Fruit fly (Drosophila melanogaster) whole organism, embryonic: Measurements from ENCODE around the gene GstD7.

Experiments
- Abd-B ChIP-seq: fragments of 200-800 bp; sonication (Bioruptor generic); optimal IDR thresholded peaks from 2 replicates; lab custom pipeline; 2018; ENCODE audit warnings: missing biosample characterization, mild to moderate bottlenecking, missing genetic modification characterization, moderate library complexity
- CG10274 ChIP-seq: fragments of 200-800 bp; sonication (Bioruptor generic); optimal IDR thresholded peaks from 3 replicates; lab custom pipeline; 2017; ENCODE audit warnings: missing biosample characterization, mild to moderate bottlenecking, missing genetic modification characterization
- CG10321 ChIP-seq: fragments of 200-800 bp; sonication (Bioruptor generic); IDR thresholded peaks from 2 replicates; pipeline ENCODE4 v1.3.6; 2022; ENCODE audit warnings: missing biosample characterization, missing genetic modification characterization
- CG10366 ChIP-seq: fragments of 200-800 bp; sonication (Bioruptor generic); IDR thresholded peaks from 2 replicates; pipeline ENCODE4 v1.3.6; 2022; ENCODE audit warnings: missing biosample characterization, missing genetic modification characterization
- CG11085 ChIP-seq: fragments of 200-800 bp; sonication (Bioruptor generic); IDR thresholded peaks from 2 replicates; pipeline ENCODE4 v1.3.6; 2022; ENCODE audit warnings: missing biosample characterization, missing genetic modification characterization
- CG11093 ChIP-seq: fragments of 200-800 bp; sonication (Bioruptor generic); IDR thresholded peaks from 3 replicates; pipeline ENCODE4 v1.3.6; 2022; ENCODE audit warnings: missing biosample characterization, missing genetic modification characterization
- CG11398 ChIP-seq: fragments of 200-800 bp; sonication (Bioruptor generic); optimal IDR thresholded peaks from 2 replicates; lab custom pipeline; 2016; ENCODE audit warnings: missing biosample characterization, missing genetic modification characterization
- CG11560 ChIP-seq: fragments of 200-800 bp; sonication (Bioruptor generic); IDR thresholded peaks from 3 replicates; pipeline ENCODE4 v1.3.6; 2022; ENCODE audit warnings: missing biosample characterization, missing genetic modification characterization
- CG15073 ChIP-seq: fragments of 200-800 bp; sonication (Bioruptor generic); optimal IDR thresholded peaks from 2 replicates; lab custom pipeline; 2016; ENCODE audit warnings: missing biosample characterization, missing genetic modification characterization
- CG1529 ChIP-seq: fragments of 200-800 bp; sonication (Bioruptor generic); optimal IDR thresholded peaks from 3 replicates; lab custom pipeline; 2018; ENCODE audit warnings: missing biosample characterization, missing genetic modification characterization
- CG15601 ChIP-seq: fragments of 200-800 bp; sonication (Bioruptor generic); optimal IDR thresholded peaks from 3 replicates; lab custom pipeline; 2019; ENCODE audit warnings: missing biosample characterization, mild to moderate bottlenecking, missing genetic modification characterization, moderate library complexity
- CG16863 ChIP-seq: fragments of 200-800 bp; sonication (Bioruptor generic); optimal IDR thresholded peaks from 3 replicates; lab custom pipeline; 2016; ENCODE audit warnings: missing biosample characterization, missing genetic modification characterization
- CG17385 ChIP-seq: fragments of 200-800 bp; sonication (Bioruptor generic); optimal IDR thresholded peaks from 3 replicates; lab custom pipeline; 2018; ENCODE audit warnings: missing biosample characterization, mild to moderate bottlenecking, missing genetic modification characterization
- CG18262 ChIP-seq: fragments of 200-800 bp; optimal IDR thresholded peaks from 3 replicates; lab custom pipeline; 2019; ENCODE audit warnings: missing biosample characterization, mild to moderate bottlenecking, missing genetic modification characterization, moderate library complexity
- CG2116 ChIP-seq: fragments of 200-800 bp; sonication (Bioruptor generic); optimal IDR thresholded peaks from 3 replicates; lab custom pipeline; 2018; ENCODE audit warnings: missing biosample characterization, mild to moderate bottlenecking, missing genetic modification characterization
- CG2889 ChIP-seq: fragments of 200-800 bp; sonication (Bioruptor generic); IDR thresholded peaks from 3 replicates; pipeline ENCODE4 v1.3.6; 2022; ENCODE audit warnings: missing biosample characterization, missing genetic modification characterization
- CG4707 ChIP-seq: fragments of 200-800 bp; sonication (Bioruptor generic); optimal IDR thresholded peaks from 2 replicates; lab custom pipeline; 2018; ENCODE audit warnings: missing biosample characterization, mild to moderate bottlenecking, missing genetic modification characterization, moderate library complexity
- CG5180 ChIP-seq: fragments of 200-800 bp; sonication (Bioruptor generic); optimal IDR thresholded peaks from 3 replicates; lab custom pipeline; 2017; ENCODE audit warnings: missing biosample characterization, missing genetic modification characterization, mild to moderate bottlenecking, moderate library complexity, missing genetic modification reagents
- CG6689 ChIP-seq: fragments of 200-800 bp; sonication (Bioruptor generic); IDR thresholded peaks from 2 replicates; pipeline ENCODE4 v1.3.6; 2022; ENCODE audit warnings: missing biosample characterization, missing genetic modification characterization
- CG8089 ChIP-seq: fragments of 200-800 bp; sonication (Bioruptor generic); optimal IDR thresholded peaks from 3 replicates; lab custom pipeline; 2016; ENCODE audit warnings: missing biosample characterization, missing genetic modification characterization
- CG8765 ChIP-seq: fragments of 200-800 bp; sonication (Bioruptor generic); IDR thresholded peaks from 2 replicates; pipeline ENCODE4 v1.3.6; 2022; ENCODE audit warnings: missing biosample characterization, missing genetic modification characterization
- CG9817 ChIP-seq: fragments of 200-800 bp; sonication (Bioruptor generic); optimal IDR thresholded peaks from 2 replicates; lab custom pipeline; 2018; ENCODE audit warnings: missing biosample characterization, mild to moderate bottlenecking, missing genetic modification characterization, moderate library complexity
- Eip74EF ChIP-seq, 2 experiments: fragments of 200-800 bp in 1 of 2; fragments of >200 bp in 1 of 2; sonication (Bioruptor generic) in 1 of 2; optimal IDR thresholded peaks; 2 replicates each; lab custom pipeline; 2017 to 2019; ENCODE audit warnings: missing biosample characterization in 2 of 2, missing genetic modification characterization in 2 of 2, mild to moderate bottlenecking in 1 of 2, moderate library complexity in 1 of 2
- Ets97D ChIP-seq: fragments of 200-800 bp; sonication (Bioruptor generic); optimal IDR thresholded peaks from 3 replicates; lab custom pipeline; 2016; ENCODE audit warnings: missing biosample characterization, missing genetic modification characterization
- HmgD ChIP-seq: fragments of 200-800 bp; sonication (Bioruptor generic); optimal IDR thresholded peaks from 3 replicates; lab custom pipeline; 2016; ENCODE audit warnings: missing biosample characterization, missing genetic modification characterization
- HmgZ ChIP-seq: fragments of 200-800 bp; sonication (Bioruptor generic); optimal IDR thresholded peaks from 2 replicates; lab custom pipeline; 2018; ENCODE audit warnings: missing biosample characterization, mild to moderate bottlenecking, missing genetic modification characterization
- Jarid2 ChIP-seq: fragments of 200-800 bp; sonication (Bioruptor generic); optimal IDR thresholded peaks from 3 replicates; lab custom pipeline; 2017; ENCODE audit warnings: mild to moderate bottlenecking, missing biosample characterization, missing genetic modification reagents, missing genetic modification characterization
- Med ChIP-seq: fragments of 200-800 bp; sonication (Bioruptor generic); peaks from one replicate; lab custom pipeline; 2016; ENCODE audit warnings: missing biosample characterization, missing genetic modification characterization, mild to moderate bottlenecking, inconsistent platforms, moderate library complexity
- Meics ChIP-seq: fragments of 200-800 bp; sonication (Bioruptor generic); optimal IDR thresholded peaks from 2 replicates; lab custom pipeline; 2017; ENCODE audit warnings: missing biosample characterization, mild to moderate bottlenecking, missing genetic modification characterization
- Rfx ChIP-seq: fragments of 200-800 bp; sonication (Bioruptor generic); IDR thresholded peaks from 2 replicates; pipeline ENCODE4 v1.3.6; 2022; ENCODE audit warnings: missing biosample characterization, missing genetic modification characterization
- Sry-δ ChIP-seq: fragments of 200-800 bp; sonication (Bioruptor generic); optimal IDR thresholded peaks from 2 replicates; lab custom pipeline; 2016; ENCODE audit warnings: missing biosample characterization, missing genetic modification characterization
- amos ChIP-seq: fragments of 200-800 bp; sonication (Bioruptor generic); IDR thresholded peaks from 2 replicates; pipeline ENCODE4 v1.3.6; 2022; ENCODE audit warnings: missing biosample characterization, missing genetic modification characterization; ENCODE audit not compliant: partially characterized antibody
- ap ChIP-seq: fragments of 200-800 bp; sonication (Bioruptor generic); IDR thresholded peaks from 2 replicates; pipeline ENCODE4 v1.3.6; 2022; ENCODE audit warnings: missing biosample characterization, missing genetic modification characterization
- cato ChIP-seq: fragments of 200-800 bp; sonication (Bioruptor generic); optimal IDR thresholded peaks from 2 replicates; lab custom pipeline; 2016; ENCODE audit warnings: missing biosample characterization, missing genetic modification characterization, borderline replicate concordance
- dmrt99B ChIP-seq: fragments of 200-800 bp; sonication (Bioruptor generic); optimal IDR thresholded peaks from 2 replicates; lab custom pipeline; 2018; ENCODE audit warnings: missing biosample characterization, mild to moderate bottlenecking, missing genetic modification characterization, moderate library complexity
- emc ChIP-seq: fragments of 200-800 bp; sonication (Bioruptor generic); optimal IDR thresholded peaks from 2 replicates; lab custom pipeline; 2016; ENCODE audit warnings: missing biosample characterization, missing genetic modification characterization
- hb ChIP-seq: fragments of 200-800 bp; sonication (Bioruptor generic); IDR thresholded peaks from 3 replicates; pipeline ENCODE4 v1.3.6; 2022; ENCODE audit warnings: missing biosample characterization, missing genetic modification characterization; ENCODE audit not compliant: partially characterized antibody
- hbn ChIP-seq: fragments of 200-800 bp; sonication (Bioruptor generic); IDR thresholded peaks from 2 replicates; pipeline ENCODE4 v1.3.6; 2022; ENCODE audit warnings: missing biosample characterization, missing genetic modification characterization; ENCODE audit not compliant: partially characterized antibody
- ind ChIP-seq: fragments of 200-800 bp; sonication (Bioruptor generic); optimal IDR thresholded peaks from 3 replicates; lab custom pipeline; 2016; ENCODE audit warnings: missing biosample characterization, missing genetic modification characterization
- jing ChIP-seq: fragments of 200-800 bp; sonication (Bioruptor generic); optimal IDR thresholded peaks from 2 replicates; lab custom pipeline; 2018; ENCODE audit warnings: missing biosample characterization, mild to moderate bottlenecking, missing genetic modification characterization
- kay ChIP-seq: fragments of 200-800 bp; sonication (Bioruptor generic); optimal IDR thresholded peaks from 2 replicates; lab custom pipeline; 2016; ENCODE audit warnings: missing biosample characterization, missing genetic modification characterization
- mld ChIP-seq: fragments of 200-800 bp; sonication (Bioruptor generic); IDR thresholded peaks from 3 replicates; pipeline ENCODE4 v1.3.6; 2022; ENCODE audit warnings: missing biosample characterization, missing genetic modification characterization; ENCODE audit not compliant: partially characterized antibody
- pb ChIP-seq: fragments of 200-800 bp; sonication (Bioruptor generic); optimal IDR thresholded peaks from 3 replicates; lab custom pipeline; 2016; ENCODE audit warnings: missing biosample characterization, missing genetic modification characterization
- sc ChIP-seq, 3 experiments: fragments of >200 bp in 2 of 3; fragments of 200-800 bp in 1 of 3; sonication (Bioruptor generic) in 1 of 3; optimal IDR thresholded peaks; 2 replicates in 2 of 3; 3 replicates in 1 of 3; lab custom pipeline; 2017; ENCODE audit warnings: mild to moderate bottlenecking in 1 of 3, missing biosample characterization in 1 of 3, missing genetic modification characterization in 1 of 3, missing genetic modification reagents in 1 of 3
- seq ChIP-seq: fragments of 200-800 bp; sonication (Bioruptor generic); IDR thresholded peaks from 2 replicates; pipeline ENCODE4 v1.3.6; 2022; ENCODE audit warnings: missing biosample characterization, missing genetic modification characterization
- sim ChIP-seq: fragments of 200-800 bp; sonication (Bioruptor generic); IDR thresholded peaks from 2 replicates; pipeline ENCODE4 v1.3.6; 2022; ENCODE audit warnings: missing biosample characterization, missing genetic modification characterization
- sima ChIP-seq: fragments of 200-800 bp; sonication (Bioruptor generic); optimal IDR thresholded peaks from 2 replicates; lab custom pipeline; 2016; ENCODE audit warnings: missing biosample characterization, missing genetic modification characterization
- tx ChIP-seq: fragments of 200-800 bp; sonication (Bioruptor generic); optimal IDR thresholded peaks from 2 replicates; lab custom pipeline; 2016; ENCODE audit warnings: missing biosample characterization, missing genetic modification characterization
- wek ChIP-seq: fragments of 200-800 bp; sonication (Bioruptor generic); optimal IDR thresholded peaks from 3 replicates; lab custom pipeline; 2018; ENCODE audit warnings: missing biosample characterization, mild to moderate bottlenecking, missing genetic modification characterization, moderate library complexity

GstD7 gene

DNA sequence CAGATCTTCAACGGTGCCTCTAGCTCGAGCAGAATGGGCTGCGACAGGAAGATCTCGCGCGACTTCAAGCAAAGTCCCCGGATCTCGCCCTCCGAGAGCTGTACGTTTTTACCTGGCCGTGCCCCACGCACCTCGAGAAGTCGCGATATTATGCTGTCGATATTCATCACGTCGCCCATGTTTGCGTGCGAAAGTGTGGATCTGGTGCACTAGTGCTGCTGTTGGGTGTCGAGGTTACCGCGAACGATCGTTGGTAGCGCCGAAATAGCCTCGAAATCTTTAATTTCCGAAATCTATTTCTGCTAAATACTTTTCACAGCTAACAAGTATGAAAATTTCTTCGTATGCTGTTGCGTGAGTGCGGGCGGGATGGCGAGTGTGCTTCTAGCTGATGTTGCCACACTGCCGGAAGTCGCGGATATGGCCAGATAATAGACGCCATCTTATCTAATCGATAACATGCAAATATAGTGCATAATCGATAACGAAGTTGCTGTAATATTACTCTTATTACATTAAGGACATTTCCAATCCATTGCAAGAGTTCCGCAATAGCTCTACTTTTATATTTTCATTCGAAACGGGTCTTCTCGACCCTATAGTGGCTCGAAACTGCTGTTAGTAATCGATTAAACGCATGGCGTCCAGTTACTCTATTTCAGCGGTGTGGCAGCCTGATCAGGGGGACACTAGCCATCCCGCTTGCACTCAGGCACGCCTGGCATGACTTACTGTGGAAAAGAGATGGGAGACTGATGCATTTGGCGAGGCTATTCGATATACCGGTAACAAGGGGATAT lies 47.4 kb downstream of the GstD7 start, which contains the start of gene Pp1-87B (continued):
- TF ChIP-seq Meics, result peak; percentile 56
- TF ChIP-seq Sry-δ (GFP tag; lab: Kevin White, UChicago), result peak; percentile 75
- no peak for TF ChIP-seq mld (GFP tag; lab: Robert Waterston, UW)
- TF ChIP-seq CG9817 (tag; lab: Kevin White, UChicago), result no peak
- TF ChIP-seq sim (GFP tag; lab: Robert Waterston, UW), result no peak
- TF ChIP-seq CG10274 (GFP tag; lab: Kevin White, UChicago), result no peak
- no peak for TF ChIP-seq sima (GFP tag; lab: Kevin White, UChicago)
- TF ChIP-seq Ets97D (GFP tag; lab: Kevin White, UChicago), result peak; percentile 94
- no peak for TF ChIP-seq hb (GFP tag; lab: Robert Waterston, UW)
- TF ChIP-seq kay (GFP tag; lab: Kevin White, UChicago), result no peak
- TF ChIP-seq CG10321 (GFP tag; lab: Robert Waterston, UW), result peak; percentile 91
- peak; percentile 66 for TF ChIP-seq CG2116 (GFP tag; lab: Kevin White, UChicago)
- TF ChIP-seq wek (GFP tag; lab: Kevin White, UChicago), result no peak
- TF ChIP-seq ap (GFP tag; lab: Robert Waterston, UW), result no peak
- TF ChIP-seq CG11398 (GFP tag; lab: Kevin White, UChicago), result no peak
- TF ChIP-seq CG15073 (GFP tag; lab: Kevin White, UChicago), result no peak
- TF ChIP-seq CG11085 (GFP tag; lab: Robert Waterston, UW), result no peak
- peak; percentile 34 for TF ChIP-seq CG18262
- TF ChIP-seq CG10366, result no peak
- TF ChIP-seq CG11093 (GFP tag; lab: Robert Waterston, UW), result no peak
- no peak for TF ChIP-seq Jarid2 (GFP tag; lab: Kevin White, UChicago)
- TF ChIP-seq CG6689, result no peak
- TF ChIP-seq Med (GFP tag; lab: Kevin White, UChicago), result peak; percentile 76
- no peak for TF ChIP-seq cato (GFP tag; lab: Kevin White, UChicago)
- TF ChIP-seq HmgZ (tag; lab: Kevin White, UChicago), result peak; percentile 37
- peak; percentile 30 for TF ChIP-seq Abd-B (GFP tag; lab: Kevin White, UChicago)
- TF ChIP-seq CG16863 (GFP tag; lab: Kevin White, UChicago), result no peak
- no peak for TF ChIP-seq dmrt99B
- TF ChIP-seq HmgD (GFP tag; lab: Kevin White, UChicago), result peak; percentile 40
- no peak for TF ChIP-seq ind
- no peak for TF ChIP-seq CG17385 (GFP tag; lab: Kevin White, UChicago)
- no peak for TF ChIP-seq CG2889 (GFP tag; lab: Robert Waterston, UW)
- TF ChIP-seq seq (GFP tag; lab: Robert Waterston, UW), result no peak
- peak; percentile 100 for TF ChIP-seq CG11560 (tag; lab: Robert Waterston, UW)
- TF ChIP-seq sc (optimal IDR thresholded peaks at IDR 0.05; lab: Kevin White, UChicago), result no peak
- TF ChIP-seq sc (GFP tag; optimal IDR thresholded peaks at IDR 0.05; lab: Kevin White, UChicago), result no peak
- TF ChIP-seq tx (GFP tag; lab: Kevin White, UChicago), result no peak
- TF ChIP-seq amos (GFP tag; lab: Robert Waterston, UW), result peak; percentile 25; the same call in 1 of the 2 replicates
- TF ChIP-seq CG1529, result no peak
- TF ChIP-seq CG15601 (tag; lab: Kevin White, UChicago), result no peak
- TF ChIP-seq CG5180 (GFP tag; lab: Kevin White, UChicago), result no peak
- 0 out of 2 replicates have a peak, but pooled peaks have one; percentile 28 for TF ChIP-seq hbn (GFP tag; lab: Robert Waterston, UW)
- no peak for TF ChIP-seq emc (GFP tag; lab: Kevin White, UChicago)
- no peak for TF ChIP-seq pb
- no peak for TF ChIP-seq jing (GFP tag; lab: Kevin White, UChicago)
- TF ChIP-seq CG4707 (GFP tag; lab: Kevin White, UChicago), result no peak
- no peak for TF ChIP-seq Rfx
- TF ChIP-seq CG8089 (GFP tag; lab: Kevin White, UChicago), result no peak
- no peak for TF ChIP-seq CG8765 (GFP tag; lab: Robert Waterston, UW)
- no peak for TF ChIP-seq Eip74EF (GFP tag; optimal IDR thresholded peaks at IDR 0.05; lab: Kevin White, UChicago)
